Worm (Caenorhabditis elegans) whole organism, late embryonic: ENCODE measurements around the gene F15B10.3.

Source experiments
- che-1 ChIP-seq: sonication (generic microtip); optimal IDR thresholded peaks from 2 replicates; lab custom pipeline; 2016; ENCODE audit warnings: mild to moderate bottlenecking, missing genetic modification characterization, missing compliant biosample characterization
- eyg-1 ChIP-seq: sonication (generic microtip); optimal IDR thresholded peaks from 2 replicates; lab custom pipeline; 2016; ENCODE audit warnings: missing genotype, missing genetic modification characterization, missing compliant biosample characterization
- pat-9 ChIP-seq: fragments of 200-800 bp; sonication (Bioruptor generic); optimal IDR thresholded peaks from 2 replicates; lab custom pipeline; 2018; ENCODE audit warnings: mild to moderate bottlenecking, missing genetic modification characterization, moderate library complexity, missing compliant biosample characterization
- pqm-1 ChIP-seq: sonication (generic microtip); optimal IDR thresholded peaks from 2 replicates; lab custom pipeline; 2016; ENCODE audit warnings: missing genetic modification characterization, missing compliant biosample characterization
- ref-2 ChIP-seq: sonication (generic microtip); optimal IDR thresholded peaks from 2 replicates; lab custom pipeline; 2016; ENCODE audit warnings: missing genetic modification characterization, missing compliant biosample characterization
- ztf-16 ChIP-seq: sonication (generic microtip); optimal IDR thresholded peaks from 2 replicates; lab custom pipeline; 2017; ENCODE audit warnings: missing genetic modification characterization, missing compliant biosample characterization

DNA sequence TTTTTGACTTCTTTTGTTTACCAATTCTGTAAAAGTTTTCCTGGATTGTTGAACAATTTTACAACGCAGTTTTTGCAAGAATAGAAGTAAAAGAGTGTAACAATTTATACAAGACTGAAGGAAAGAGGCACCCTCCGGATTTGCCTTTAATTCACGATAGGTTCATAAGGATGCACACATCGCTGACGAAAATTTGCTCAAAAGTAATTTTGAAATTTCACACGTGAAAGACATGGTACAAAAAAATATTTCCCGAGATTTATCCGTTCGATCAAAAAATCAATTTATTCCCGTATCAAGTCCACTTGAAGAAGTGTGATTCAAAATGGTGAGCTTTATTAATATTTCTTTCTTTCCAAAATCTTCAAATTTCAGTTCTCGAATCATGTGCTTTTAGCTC, 24.6 kb upstream of the F15B10.3 start, which contains the start of gene C43G2.3:
- TF ChIP-seq pat-9: no peak
- TF ChIP-seq ztf-16 (tag; lab: Kevin White, UChicago): no peak
- TF ChIP-seq pqm-1: no peak
- TF ChIP-seq eyg-1 (tag; lab: Kevin White, UChicago): no peak
- TF ChIP-seq ref-2: no peak
- no peak for TF ChIP-seq che-1
